Worm (Caenorhabditis elegans): ENCODE measurements around the gene srg-37.

The srg-37 gene

DNA sequence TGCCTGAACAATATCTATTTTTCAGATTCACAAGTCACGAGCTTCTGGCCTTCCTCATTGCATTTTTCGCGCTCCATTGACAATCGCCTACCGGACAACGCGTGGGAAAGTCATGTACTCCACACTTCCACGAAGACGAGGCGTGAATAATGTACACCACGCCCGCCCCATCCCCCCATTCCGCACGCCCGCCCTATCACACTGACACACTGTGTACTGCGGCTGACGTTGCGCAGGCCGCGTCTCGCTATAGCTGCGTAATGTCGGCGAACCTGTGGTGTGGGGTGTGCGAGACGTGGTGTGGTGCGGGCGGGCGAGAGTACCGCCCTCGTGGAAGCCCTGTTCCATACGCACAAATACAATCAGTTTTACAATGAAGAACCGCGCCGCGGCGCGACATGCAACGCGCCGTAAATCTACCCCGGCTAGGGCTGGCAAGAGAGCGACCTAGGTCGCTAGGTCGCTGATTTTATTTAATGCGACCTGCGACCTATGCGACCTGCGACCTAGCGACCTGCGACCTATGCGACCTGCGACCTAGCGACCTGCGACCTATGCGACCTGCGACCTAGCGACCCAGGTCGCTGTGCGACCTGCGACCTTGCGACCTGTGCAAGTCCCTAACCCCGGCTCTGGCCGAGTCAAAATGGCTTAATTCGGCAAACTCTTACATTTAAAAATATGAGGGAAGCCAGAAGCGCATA is 1.4 kb upstream of the srg-37 start:
- TF ChIP-seq unc-62 (GFP tag; optimal IDR thresholded peaks at IDR 0.05) = no peak

DNA sequence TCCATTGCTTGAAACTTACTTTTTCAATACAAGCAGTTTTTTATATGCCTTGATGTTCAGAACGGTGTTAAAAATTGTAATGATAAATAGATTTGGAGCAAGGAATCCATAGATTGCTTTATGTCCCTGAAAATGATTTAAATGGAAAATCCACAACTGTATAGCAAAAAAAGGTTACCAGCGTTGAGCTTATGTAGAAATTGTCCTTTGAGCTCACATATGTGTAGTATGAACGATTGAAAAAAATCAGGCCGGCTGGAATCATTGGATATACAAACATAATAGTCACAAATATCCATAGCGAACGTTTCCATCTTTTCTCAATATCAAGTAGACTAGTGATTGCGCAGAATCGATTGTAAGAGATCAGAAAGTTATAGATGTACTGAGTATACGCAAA is 466 bp downstream of the srg-37 start, which contains the start of gene srg-36:
srg-36 (minus strand) TSS at position 101 of the 400 bp plus-strand sequence.
- TF ChIP-seq unc-62 (GFP tag; optimal IDR thresholded peaks at IDR 0.05) = no peak

DNA sequence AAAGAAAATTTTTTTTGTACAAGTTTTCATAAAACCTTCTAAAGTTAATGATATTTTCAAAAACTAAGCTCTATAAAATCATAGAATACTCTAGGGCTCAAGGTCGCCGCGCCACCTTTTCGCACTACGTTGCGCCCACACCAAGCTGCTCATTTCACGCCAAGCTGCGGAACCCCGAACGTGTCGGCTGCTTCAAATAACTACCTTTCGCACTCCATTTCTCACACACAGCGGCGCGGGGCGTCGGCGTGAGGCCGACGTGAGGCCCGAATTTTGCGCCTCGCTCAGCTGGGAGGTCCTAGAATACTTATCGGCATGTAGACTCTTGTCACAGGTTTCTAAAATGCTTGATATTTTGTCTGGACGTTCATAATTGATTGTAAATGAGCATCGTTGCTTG is 2.8 kb downstream of the srg-37 start:
- no peak for TF ChIP-seq unc-62 (GFP tag; optimal IDR thresholded peaks at IDR 0.05)

DNA sequence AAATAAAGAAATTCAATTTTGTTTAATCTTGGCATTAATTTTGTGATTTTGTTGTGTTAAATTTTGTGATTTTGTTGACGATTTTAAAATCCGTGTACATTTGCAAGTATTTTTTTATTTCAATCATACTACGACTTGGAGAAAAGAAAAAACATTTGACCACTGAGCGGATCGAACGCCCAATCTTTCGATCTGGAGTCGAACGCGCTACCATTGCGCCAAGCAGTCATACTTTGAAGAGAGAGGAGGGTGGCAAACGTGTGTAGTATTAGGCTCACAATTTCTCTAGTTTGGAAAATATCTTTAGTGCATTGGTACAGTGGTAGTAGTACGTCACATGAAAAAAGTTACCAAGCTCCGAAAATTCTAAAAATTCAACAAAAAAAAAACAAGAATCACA is 6.1 kb downstream of the srg-37 start:
- TF ChIP-seq unc-62 (GFP tag; optimal IDR thresholded peaks at IDR 0.05) = no peak

DNA sequence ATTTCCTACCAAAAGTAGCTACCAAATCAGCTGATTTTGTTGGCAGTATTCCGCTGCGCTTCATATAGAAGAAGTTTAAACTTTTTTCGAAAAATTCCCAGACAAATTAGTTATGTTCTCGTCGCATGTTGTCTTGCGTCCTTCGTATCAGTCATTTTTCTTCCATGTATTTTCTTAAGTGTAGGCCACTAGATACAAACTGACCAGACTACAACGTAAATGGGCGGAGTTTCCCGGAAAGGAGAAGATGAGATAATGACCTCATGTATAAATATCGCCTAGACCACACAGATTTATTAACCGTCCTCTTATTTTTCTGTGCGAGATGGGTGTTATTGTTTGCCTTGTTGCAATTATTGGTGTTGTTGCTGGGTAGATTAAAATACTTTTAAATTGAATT is 9.6 kb downstream of the srg-37 start, which contains the start of gene cyp-13B2:
cyp-13B2 (plus strand) TSS at position 301 of the 400 bp plus-strand sequence.
- no peak for TF ChIP-seq unc-62 (GFP tag; optimal IDR thresholded peaks at IDR 0.05)

DNA sequence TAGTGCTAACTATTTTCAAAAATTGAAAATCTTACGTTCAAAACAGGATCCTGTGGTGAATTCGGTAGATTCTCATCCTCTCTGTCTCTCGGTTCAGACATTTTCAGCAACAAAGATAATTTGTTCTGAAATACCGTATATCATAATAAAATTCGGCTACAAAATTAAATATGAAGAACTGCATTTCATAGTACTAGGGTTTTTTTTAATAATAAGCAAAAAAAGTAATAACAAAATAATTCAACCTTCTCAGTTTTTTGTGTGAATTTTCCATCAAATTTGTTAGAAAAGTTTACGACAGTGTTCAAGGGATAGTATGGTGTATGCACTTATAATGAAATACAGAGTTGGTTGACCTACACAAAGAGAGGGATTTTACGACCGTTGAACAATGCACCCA is 11.7 kb downstream of the srg-37 start, which contains the start of gene K06G5.3:
K06G5.3 (minus strand) TSS at position 101 of the 400 bp plus-strand sequence.
- no peak for TF ChIP-seq unc-62 (GFP tag; optimal IDR thresholded peaks at IDR 0.05)

DNA sequence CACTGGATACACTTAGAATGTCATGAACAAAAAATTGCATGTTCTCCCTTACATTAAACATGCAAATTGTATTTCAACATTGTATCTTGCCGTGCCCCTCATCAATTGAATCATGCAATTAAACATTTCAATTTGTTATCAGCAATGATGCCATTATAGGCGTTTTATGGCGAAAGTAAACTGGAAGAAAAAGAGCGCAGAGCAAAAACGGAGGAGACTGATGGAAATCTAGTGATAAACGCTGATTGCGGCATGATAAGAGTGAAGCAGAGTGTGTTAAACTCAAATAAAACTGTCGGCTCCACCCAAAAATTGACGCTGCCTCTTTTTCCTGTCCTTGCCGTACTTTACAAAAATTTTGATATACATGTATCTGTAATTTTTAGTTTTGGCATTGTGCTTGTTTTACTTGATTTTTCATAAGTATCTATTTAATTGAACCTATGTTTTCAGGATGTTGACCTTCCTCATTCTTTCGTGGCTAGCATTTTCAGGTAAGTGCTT is 20.3 kb downstream of the srg-37 start, which contains the start of gene K06G5.1:
K06G5.1 (plus strand) TSS at position 454 of the 504 bp plus-strand sequence.
- no peak for TF ChIP-seq unc-62 (GFP tag; optimal IDR thresholded peaks at IDR 0.05)

DNA sequence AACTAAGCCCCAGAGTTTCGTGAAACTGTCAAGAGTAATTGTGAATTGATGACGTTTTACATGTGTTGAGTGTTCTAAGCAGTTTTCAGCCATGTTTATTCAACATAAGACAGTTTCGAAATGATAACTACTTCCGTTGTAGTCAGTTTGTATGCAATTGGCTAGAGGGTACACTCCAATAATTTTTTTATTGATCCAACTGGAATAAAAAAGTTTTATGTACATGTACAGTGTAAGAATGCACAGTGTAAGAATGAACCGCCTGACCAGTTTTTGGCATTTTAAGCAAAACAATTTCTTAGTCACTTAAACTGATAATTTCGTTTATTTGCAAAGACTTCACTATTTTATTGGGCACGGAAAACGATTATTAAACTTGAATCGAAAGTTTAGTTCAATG is 21.5 kb downstream of the srg-37 start:
- no peak for TF ChIP-seq unc-62 (GFP tag; optimal IDR thresholded peaks at IDR 0.05)

DNA sequence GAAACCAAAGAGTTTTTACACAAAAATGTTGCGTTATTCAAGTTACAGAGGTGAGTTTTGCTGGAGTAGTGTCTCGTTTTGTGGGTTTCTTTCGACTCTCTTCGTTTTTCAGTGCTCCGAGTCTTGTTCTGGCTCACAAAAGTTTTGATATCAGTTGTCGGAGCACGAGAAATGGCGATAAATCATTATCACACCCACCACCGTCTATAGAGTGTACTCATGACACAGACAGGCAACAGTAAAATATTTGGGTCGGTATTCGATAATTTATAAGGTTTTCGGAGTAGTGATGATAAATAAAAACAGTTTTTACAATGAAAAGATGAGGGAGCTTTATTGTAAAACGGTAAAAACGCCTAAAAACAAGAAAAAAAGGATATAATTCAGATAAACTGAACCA is 26.9 kb downstream of the srg-37 start, which contains the start of gene ceh-37:
ceh-37 (minus strand) TSS at position 59 of the 400 bp plus-strand sequence.
- no peak for TF ChIP-seq unc-62 (GFP tag; optimal IDR thresholded peaks at IDR 0.05)

DNA sequence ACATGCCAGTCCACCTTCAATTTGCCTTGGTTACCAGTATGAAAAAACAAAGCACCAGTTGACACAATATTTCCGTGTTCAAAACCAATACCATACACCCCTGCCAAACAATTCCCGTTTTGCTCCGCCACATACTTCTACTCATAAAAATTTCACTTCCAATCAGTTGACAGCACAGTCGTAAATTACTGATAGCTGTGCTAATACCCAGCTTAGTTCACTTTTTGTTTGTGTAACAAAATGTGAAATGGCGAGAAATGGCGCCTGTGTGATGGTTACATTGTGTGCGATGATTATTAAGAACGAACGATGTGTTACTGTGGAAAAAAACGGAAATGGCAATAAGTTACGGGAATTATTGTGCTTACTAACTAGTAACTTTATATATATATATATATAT is 28.5 kb downstream of the srg-37 start:
- TF ChIP-seq unc-62 (GFP tag; optimal IDR thresholded peaks at IDR 0.05) = no peak

DNA sequence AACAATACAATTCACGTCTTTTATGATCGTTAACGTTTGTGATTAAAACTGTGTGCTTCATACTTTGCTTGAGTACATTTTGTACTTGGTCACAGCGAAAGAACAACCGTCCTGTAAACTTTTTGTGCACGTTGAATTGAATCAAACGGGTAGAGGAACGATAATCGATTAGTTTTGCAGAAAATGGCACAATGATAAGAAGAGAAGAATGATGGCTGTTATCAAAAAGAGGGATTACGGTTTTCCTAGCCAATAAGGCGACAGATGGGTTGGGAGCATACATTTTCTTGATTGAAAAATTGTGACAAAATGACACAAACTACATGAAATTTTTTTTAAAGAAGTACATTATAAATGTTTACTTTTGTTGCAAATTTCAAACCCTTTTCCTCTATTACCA is 40.6 kb downstream of the srg-37 start:
- TF ChIP-seq unc-62 (GFP tag; optimal IDR thresholded peaks at IDR 0.05) = no peak

DNA sequence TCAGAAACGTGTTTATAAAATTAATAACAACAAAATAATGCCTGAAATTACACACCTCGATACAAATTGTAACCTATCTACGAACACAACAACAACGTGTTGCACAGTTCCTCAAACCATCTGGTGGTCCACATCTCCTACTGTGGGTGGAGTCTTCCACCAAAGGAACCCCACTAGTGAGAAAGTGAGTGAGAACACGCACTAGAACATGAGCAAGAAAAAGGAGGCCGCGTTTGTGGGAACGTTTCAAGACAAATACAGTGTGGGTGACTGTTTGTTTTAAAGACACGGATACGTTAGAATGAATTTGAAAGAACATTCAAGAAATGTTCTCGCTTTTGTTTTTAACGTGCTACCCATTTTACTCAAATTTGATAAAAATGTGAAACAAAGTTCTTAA is 48.4 kb downstream of the srg-37 start, which contains the start of gene ceh-36:
ceh-36 (minus strand) TSS at position 101 of the 400 bp plus-strand sequence.
- no peak for TF ChIP-seq unc-62 (GFP tag; optimal IDR thresholded peaks at IDR 0.05)

DNA sequence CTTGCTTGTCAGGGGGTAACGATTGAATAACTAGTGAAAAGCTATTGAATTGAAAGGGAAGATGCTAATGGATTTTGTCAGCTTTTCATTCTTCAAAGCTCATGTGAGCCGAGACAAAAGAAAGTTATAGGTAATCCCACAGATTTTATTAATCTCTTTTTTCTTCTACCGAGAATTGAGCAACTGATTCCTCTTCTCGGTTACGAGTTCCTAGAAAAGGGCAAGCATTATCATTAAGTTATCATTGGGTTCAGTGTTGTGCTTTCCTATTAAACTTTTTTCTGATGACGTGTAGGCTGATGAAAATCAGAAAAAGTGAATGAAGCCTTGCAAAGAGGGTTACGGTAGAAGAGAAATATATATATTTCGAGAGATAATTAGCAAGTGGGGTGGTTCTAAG is 49.2 kb downstream of the srg-37 start:
- no peak for TF ChIP-seq unc-62 (GFP tag; optimal IDR thresholded peaks at IDR 0.05)
